Worm (Caenorhabditis elegans) whole organism, L3 larva: Measurements from ENCODE around the gene sru-7.

Experiments used
- ceh-9 ChIP-seq: sonication (generic microtip); optimal IDR thresholded peaks from 2 replicates; lab custom pipeline; 2018; ENCODE audit warnings: missing biosample characterization, missing genetic modification characterization
- mdl-1 ChIP-seq: fragments of 150-350 bp; optimal IDR thresholded peaks from 2 replicates; lab custom pipeline; 2014; ENCODE audit warnings: missing biosample characterization, missing genetic modification characterization
- tbx-2 ChIP-seq: sonication (generic microtip); optimal IDR thresholded peaks from 2 replicates; lab custom pipeline; 2016; ENCODE audit warnings: mild to moderate bottlenecking, missing genetic modification characterization, missing compliant biosample characterization
- unc-39 ChIP-seq: sonication (generic microtip); optimal IDR thresholded peaks from 4 replicates; lab custom pipeline; 2017; ENCODE audit warnings: missing biosample characterization, missing genetic modification characterization
- unc-62 ChIP-seq: fragments of 150-350 bp; sonication (generic microtip); optimal IDR thresholded peaks from 4 replicates; lab custom pipeline; 2014; ENCODE audit warnings: missing biosample characterization, missing genetic modification reagents, missing genetic modification characterization
- ztf-11 ChIP-seq: fragments of 150-350 bp; optimal IDR thresholded peaks from 2 replicates; lab custom pipeline; 2014; ENCODE audit warnings: missing biosample characterization, missing genetic modification characterization

ce11 chrIV:8487183-8487582 is 5.2 kb upstream of the sru-7 start, which contains the start of gene srlf-3:
- no peak for TF ChIP-seq ceh-9 (tag; lab: Kevin White, UChicago)
- TF ChIP-seq ztf-11 (tag; lab: Kevin White, UChicago): no peak
- TF ChIP-seq unc-39 (tag; lab: Kevin White, UChicago): no peak
- TF ChIP-seq mdl-1 (tag; lab: Kevin White, UChicago): no peak
- TF ChIP-seq tbx-2: no peak
- no peak for TF ChIP-seq unc-62 (GFP tag; lab: Kevin White, UChicago)
